Worm (Caenorhabditis elegans): ENCODE data around the gene cpx-2.

DNA sequence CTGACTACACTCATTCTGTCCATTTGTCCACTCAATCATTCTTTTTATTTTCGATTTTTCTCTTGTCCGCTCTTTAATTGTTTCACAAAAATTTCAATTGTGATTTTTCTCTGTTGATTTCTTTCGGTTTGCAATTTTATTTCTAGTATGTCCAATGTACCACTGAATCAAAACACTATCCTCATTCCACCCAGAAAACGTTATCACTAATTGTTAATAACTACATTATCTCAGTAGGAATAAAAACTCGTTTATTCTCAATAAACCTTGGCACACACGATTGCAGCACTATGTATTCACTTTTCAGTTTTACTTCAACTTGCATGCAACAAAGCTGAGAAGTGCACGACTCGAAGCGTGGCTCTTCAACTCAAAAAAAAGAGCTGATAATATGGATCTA lies 19.6 kb downstream of the cpx-2 start, which contains the start of gene K03A11.1:
- TF ChIP-seq ceh-27 (GFP tag; optimal IDR thresholded peaks at IDR 0.05), result no peak
- TF ChIP-seq F49E8.2 (tag; optimal IDR thresholded peaks at IDR 0.05; ENCODE audit: insufficient read depth), result no peak
- TF ChIP-seq B0019.2 (GFP tag; conservative IDR thresholded peaks at IDR 0.05), result no peak
- no peak for TF ChIP-seq madf-3 (GFP tag; IDR thresholded peaks at IDR 0.05)
- no peak for TF ChIP-seq Y53G8AR.9 (GFP tag; conservative IDR thresholded peaks at IDR 0.05)
